Worm (Caenorhabditis elegans): ENCODE data around the gene nhr-76.

Gene nhr-76

DNA sequence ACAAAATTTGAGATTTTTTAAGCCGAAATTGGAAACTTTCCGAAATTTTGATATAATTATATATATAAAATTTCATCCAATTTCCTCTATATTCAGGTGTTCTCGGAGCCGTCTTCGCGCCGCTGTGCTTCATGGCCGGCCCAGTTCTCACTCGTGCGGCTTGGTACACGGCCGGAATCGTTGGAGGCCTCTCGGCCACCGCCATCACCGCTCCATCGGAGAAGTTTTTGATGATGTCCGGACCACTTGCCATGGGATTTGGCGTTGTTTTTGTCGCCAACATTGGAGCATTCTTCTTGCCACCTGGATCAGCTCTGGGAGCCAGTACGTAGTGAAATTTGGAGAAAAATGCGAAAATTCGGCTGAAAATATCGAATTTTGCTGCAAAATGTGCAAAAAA is 29.7 kb downstream of the nhr-76 start:
- no peak for TF ChIP-seq sox-4 (tag; optimal IDR thresholded peaks at IDR 0.05)
- no peak for TF ChIP-seq ceh-6 (GFP tag; optimal IDR thresholded peaks at IDR 0.05)
- no peak for TF ChIP-seq ceh-24 (tag; optimal IDR thresholded peaks at IDR 0.05)
- TF ChIP-seq npax-4 (tag; optimal IDR thresholded peaks at IDR 0.05), result no peak
- no peak for TF ChIP-seq ceh-19 (GFP tag; optimal IDR thresholded peaks at IDR 0.05)
- no peak for TF ChIP-seq nhr-11 (tag; optimal IDR thresholded peaks at IDR 0.05)
- TF ChIP-seq hlh-6 (tag; optimal IDR thresholded peaks at IDR 0.05), result no peak
- TF ChIP-seq rnt-1 (tag; optimal IDR thresholded peaks at IDR 0.05), result no peak
- no peak for TF ChIP-seq odd-2 (tag; optimal IDR thresholded peaks at IDR 0.05)
- no peak for TF ChIP-seq pqm-1 (tag; optimal IDR thresholded peaks at IDR 0.05)
- TF ChIP-seq pha-4 (tag; optimal IDR thresholded peaks at IDR 0.05), result no peak
- no peak for TF ChIP-seq ceh-30 (tag; optimal IDR thresholded peaks at IDR 0.05)
- no peak for TF ChIP-seq ref-2 (tag; optimal IDR thresholded peaks at IDR 0.05)
- TF ChIP-seq unc-42 (tag; optimal IDR thresholded peaks at IDR 0.05), result no peak
- TF ChIP-seq ztf-16 (tag; optimal IDR thresholded peaks at IDR 0.05), result no peak
- no peak for TF ChIP-seq ceh-48 (tag; optimal IDR thresholded peaks at IDR 0.05)
- TF ChIP-seq sox-2 (GFP tag; IDR thresholded peaks at IDR 0.05), result no peak
- TF ChIP-seq fkh-10 (GFP tag; optimal IDR thresholded peaks at IDR 0.05), result no peak
- no peak for TF ChIP-seq zip-5 (tag; optimal IDR thresholded peaks at IDR 0.05)
- TF ChIP-seq pros-1 (tag; optimal IDR thresholded peaks at IDR 0.05), result no peak

DNA sequence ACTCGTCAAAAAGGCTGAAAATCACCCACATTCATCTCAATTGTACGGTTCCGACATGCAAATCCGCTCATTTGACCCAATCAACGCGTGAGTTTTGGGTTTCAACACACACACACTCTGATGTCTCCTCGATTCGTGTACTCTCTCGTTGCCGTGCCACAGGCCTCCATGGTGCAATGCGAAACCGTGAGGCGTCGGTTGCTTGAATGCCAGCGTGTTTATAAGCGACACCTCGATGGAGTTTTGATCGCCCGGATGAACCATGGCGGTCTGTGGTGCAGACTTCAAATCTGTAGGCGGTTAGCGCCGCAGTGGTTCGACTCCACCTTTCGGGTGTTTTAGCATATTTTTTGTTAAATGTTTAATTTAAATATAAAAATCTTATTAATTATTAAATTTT is 30.6 kb downstream of the nhr-76 start:
- TF ChIP-seq nfya-1 (tag; optimal IDR thresholded peaks at IDR 0.05) (peak; percentile 25), ztf-16 (tag; optimal IDR thresholded peaks at IDR 0.05) (no peak), Y22D7AL.16 (tag; optimal IDR thresholded peaks at IDR 0.05) (peak; percentile 15), hlh-30 (tag; optimal IDR thresholded peaks at IDR 0.05; ENCODE audit: insufficient read depth) (peak; percentile 20), hlh-6 (tag; optimal IDR thresholded peaks at IDR 0.05) (no peak), K02D7.2 (tag; optimal IDR thresholded peaks at IDR 0.05) (no peak), ceh-48 (tag; optimal IDR thresholded peaks at IDR 0.05) (no peak), ceh-34 (tag; optimal IDR thresholded peaks at IDR 0.05) (peak; percentile 63)

ce11 chrIV:658497-659177 is 31.3 kb downstream of the nhr-76 start:
- TF ChIP-seq pha-2 (tag; optimal IDR thresholded peaks at IDR 0.05), result no peak
- TF ChIP-seq ceh-31 (tag; optimal IDR thresholded peaks at IDR 0.05), result no peak

- TF ChIP-seq unc-42 (tag; optimal IDR thresholded peaks at IDR 0.05), result peak; percentile 67
- no peak for TF ChIP-seq sox-4 (tag; optimal IDR thresholded peaks at IDR 0.05)
- TF ChIP-seq ceh-18 (tag; optimal IDR thresholded peaks at IDR 0.05), result peak; percentile 12
Measured at ce11 chrIV:659585-659984, 32.2 kb downstream of the nhr-76 start.

DNA sequence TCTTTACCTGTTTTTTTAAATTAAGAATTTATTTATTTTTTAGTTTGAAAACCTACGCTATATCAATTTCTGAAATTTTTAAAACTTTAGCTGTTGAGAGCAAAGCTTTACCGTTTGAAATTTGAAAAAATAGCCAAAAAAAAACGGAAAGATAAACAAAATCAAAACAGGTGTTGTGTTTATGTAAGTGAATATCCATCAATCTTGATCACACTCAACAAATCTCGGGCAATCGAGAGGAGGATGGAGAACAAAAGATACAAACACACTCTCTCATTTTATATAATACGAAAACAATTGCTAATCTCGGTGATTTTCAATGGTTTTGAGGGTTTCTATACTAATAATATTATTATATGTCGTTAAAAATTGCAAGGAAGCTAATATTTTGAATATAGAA is 34.3 kb downstream of the nhr-76 start:
- TF ChIP-seq zip-5 (tag; optimal IDR thresholded peaks at IDR 0.05) (no peak), fkh-10 (GFP tag; optimal IDR thresholded peaks at IDR 0.05) (no peak), sdc-2 (tag; optimal IDR thresholded peaks at IDR 0.05) (no peak), elt-4 (tag; optimal IDR thresholded peaks at IDR 0.05) (no peak), pat-9 (tag; optimal IDR thresholded peaks at IDR 0.05) (no peak), dmd-4 (tag; optimal IDR thresholded peaks at IDR 0.05; ENCODE audit: borderline replicate concordance) (no peak), ceh-45 (GFP tag; IDR thresholded peaks at IDR 0.05) (no peak), unc-55 (GFP tag; optimal IDR thresholded peaks at IDR 0.05) (peak; percentile 68)
